Fruit fly (Drosophila melanogaster): ENCODE measurements around the gene X11Lbeta.

X11Lbeta gene

DNA sequence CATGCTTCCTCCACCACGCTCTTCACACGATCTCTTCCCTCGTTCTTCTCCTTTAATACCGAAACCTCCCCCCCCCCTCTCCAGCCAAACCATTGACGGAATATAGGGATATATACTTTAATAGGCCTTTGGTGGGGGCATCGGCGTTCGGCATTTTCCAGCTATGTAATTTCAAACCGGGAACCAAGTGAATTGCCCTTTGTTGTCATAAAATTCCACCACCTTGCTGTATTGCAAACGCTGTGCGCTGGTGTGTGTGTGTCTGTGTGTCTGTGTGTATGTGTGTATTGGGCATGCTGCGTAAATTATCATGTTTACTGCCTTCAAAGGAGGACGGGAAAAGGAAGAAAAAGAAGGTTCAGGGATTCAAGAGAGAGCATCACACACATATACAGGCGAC lies 103.8 kb downstream of the X11Lbeta start (continued):
- TF ChIP-seq kni (GFP tag; optimal IDR thresholded peaks at IDR 0.05) (peak; percentile 77), unc-4 (GFP tag; IDR thresholded peaks at IDR 0.05; ENCODE audit: partially characterized antibody) (no peak), CkIIα-i1 (GFP tag; IDR thresholded peaks at IDR 0.05) (no peak), luna (GFP tag; optimal IDR thresholded peaks at IDR 0.05) (no peak), CG3065 (GFP tag; optimal IDR thresholded peaks at IDR 0.05) (no peak), Drgx (GFP tag; IDR thresholded peaks at IDR 0.05) (no peak), chinmo (GFP tag; IDR thresholded peaks at IDR 0.05; ENCODE audit: partially characterized antibody) (0 out of 4 replicates have a peak, but pooled peaks have one; percentile 73), BEAF-32 (GFP tag; optimal IDR thresholded peaks at IDR 0.05) (no peak), zfh1 (GFP tag; IDR thresholded peaks at IDR 0.05) (no peak), CG7357 (GFP tag; IDR thresholded peaks at IDR 0.05) (no peak), vfl (GFP tag; optimal IDR thresholded peaks at IDR 0.05) (no peak), Eip74EF (GFP tag; optimal IDR thresholded peaks at IDR 0.05) (no peak), CG15479 (GFP tag; optimal IDR thresholded peaks at IDR 0.05) (peak; percentile 53), CG12219 (GFP tag; optimal IDR thresholded peaks at IDR 0.05) (no peak), cg (GFP tag; optimal IDR thresholded peaks at IDR 0.05) (peak; percentile 84), sd (tag; optimal IDR thresholded peaks at IDR 0.05) (peak; percentile 50), ato (GFP tag; IDR thresholded peaks at IDR 0.05; ENCODE audit: partially characterized antibody) (no peak), CG17361 (GFP tag; IDR thresholded peaks at IDR 0.05) (no peak), cad (GFP tag; optimal IDR thresholded peaks at IDR 0.05) (peak; percentile 9), abd-A (tag; optimal IDR thresholded peaks at IDR 0.05) (peak; percentile 95), NK7.1 (GFP tag; optimal IDR thresholded peaks at IDR 0.05) (no peak), Dll (GFP tag; IDR thresholded peaks at IDR 0.05; ENCODE audit: partially characterized antibody) (no peak), bsh (GFP tag; optimal IDR thresholded peaks at IDR 0.05) (no peak), tgo (GFP tag; IDR thresholded peaks at IDR 0.05) (no peak), Sry-δ (GFP tag; optimal IDR thresholded peaks at IDR 0.05) (no peak), sc (optimal IDR thresholded peaks at IDR 0.05) (no peak), sc (GFP tag; optimal IDR thresholded peaks at IDR 0.05) (no peak), lov (optimal IDR thresholded peaks at IDR 0.05) (no peak), lov (GFP tag; IDR thresholded peaks at IDR 0.05) (no peak), knrl (GFP tag; IDR thresholded peaks at IDR 0.05; ENCODE audit: partially characterized antibody) (no peak), CG11560 (tag; IDR thresholded peaks at IDR 0.05) (no peak), gcm (GFP tag; optimal IDR thresholded peaks at IDR 0.05) (no peak), ac (GFP tag; optimal IDR thresholded peaks at IDR 0.05) (no peak), CG1832 (GFP tag; optimal IDR thresholded peaks at IDR 0.05) (peak; percentile 22), wek (GFP tag; optimal IDR thresholded peaks at IDR 0.05) (peak; percentile 37), CG13775 (GFP tag; optimal IDR thresholded peaks at IDR 0.05) (no peak), CG15269 (tag; optimal IDR thresholded peaks at IDR 0.05) (no peak), CG17912 (GFP tag; optimal IDR thresholded peaks at IDR 0.05) (no peak), Doc3 (GFP tag; IDR thresholded peaks at IDR 0.05; ENCODE audit: partially characterized antibody) (no peak), tll (GFP tag; optimal IDR thresholded peaks at IDR 0.05) (no peak), hkb (optimal IDR thresholded peaks at IDR 0.05) (no peak), hkb (GFP tag; IDR thresholded peaks at IDR 0.05) (no peak), Dref (GFP tag; IDR thresholded peaks at IDR 0.05) (no peak), gt (GFP tag; IDR thresholded peaks at IDR 0.05) (no peak), psq (GFP tag; optimal IDR thresholded peaks at IDR 0.05) (no peak), phol (tag; optimal IDR thresholded peaks at IDR 0.05) (no peak), pb (GFP tag; optimal IDR thresholded peaks at IDR 0.05) (no peak), slou (GFP tag; optimal IDR thresholded peaks at IDR 0.05) (no peak), nerfin-1 (tag; optimal IDR thresholded peaks at IDR 0.05) (peak; percentile 87), dati (GFP tag; IDR thresholded peaks at IDR 0.05) (no peak)
